Fruit fly (Drosophila melanogaster): ENCODE measurements around the gene CG13926.

Gene CG13926

DNA sequence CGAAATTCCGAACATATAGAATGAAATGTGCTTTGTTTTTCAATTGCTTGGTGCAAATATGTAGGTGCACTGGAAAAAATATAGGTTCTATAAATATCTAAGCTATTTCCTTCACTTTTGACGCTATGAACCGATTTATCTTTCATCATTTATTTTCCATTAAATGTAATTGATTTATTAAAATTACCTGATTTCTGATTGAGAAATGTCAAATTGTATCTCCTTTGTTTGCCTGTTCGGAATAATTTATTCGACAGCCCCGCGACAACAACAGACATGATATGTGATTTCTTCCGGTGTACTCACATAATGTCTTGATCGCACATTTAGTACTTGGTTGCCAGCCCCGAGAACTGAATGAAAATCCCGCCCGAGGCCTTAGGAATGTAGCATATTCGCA is 8.3 kb downstream of the CG13926 start (continued):
- TF ChIP-seq H15 (GFP tag; IDR thresholded peaks at IDR 0.05) (peak; percentile 43; the same call in 1 of the 3 replicates), ATbp (GFP tag; optimal IDR thresholded peaks at IDR 0.05) (no peak), fu2 (GFP tag; optimal IDR thresholded peaks at IDR 0.05) (peak; percentile 16), CG13624 (GFP tag; optimal IDR thresholded peaks at IDR 0.05) (peak; percentile 29), Nf-YB (GFP tag; optimal IDR thresholded peaks at IDR 0.05) (no peak), Lim3 (GFP tag; IDR thresholded peaks at IDR 0.05) (no peak), gfzf (GFP tag; optimal IDR thresholded peaks at IDR 0.05) (no peak), HLH4C (GFP tag; IDR thresholded peaks at IDR 0.05; ENCODE audit: partially characterized antibody) (no peak), CG7786 (GFP tag; optimal IDR thresholded peaks at IDR 0.05) (peak; percentile 29), CG2120 (GFP tag; optimal IDR thresholded peaks at IDR 0.05) (peak; percentile 75), al (GFP tag; IDR thresholded peaks at IDR 0.05) (peak; percentile 67), Asciz (GFP tag; optimal IDR thresholded peaks at IDR 0.05) (no peak), CG16863 (GFP tag; optimal IDR thresholded peaks at IDR 0.05) (peak; percentile 19), sug (tag; optimal IDR thresholded peaks at IDR 0.05) (no peak), row (GFP tag; IDR thresholded peaks at IDR 0.05) (peak; percentile 54), Myb (GFP tag; optimal IDR thresholded peaks at IDR 0.05) (no peak), CG17829 (tag; optimal IDR thresholded peaks at IDR 0.05) (no peak), ems (GFP tag; optimal IDR thresholded peaks at IDR 0.05) (no peak), CG5180 (GFP tag; optimal IDR thresholded peaks at IDR 0.05) (no peak), Fer3 (tag; optimal IDR thresholded peaks at IDR 0.05) (peak; percentile 42), bsh (GFP tag; optimal IDR thresholded peaks at IDR 0.05) (no peak), CG10565 (GFP tag; optimal IDR thresholded peaks at IDR 0.05) (no peak), CG32767 (GFP tag; IDR thresholded peaks at IDR 0.05) (no peak), ato (GFP tag; IDR thresholded peaks at IDR 0.05; ENCODE audit: partially characterized antibody) (no peak), Vsx1 (GFP tag; optimal IDR thresholded peaks at IDR 0.05) (no peak), stwl (tag; optimal IDR thresholded peaks at IDR 0.05) (no peak), corto (GFP tag; optimal IDR thresholded peaks at IDR 0.05) (no peak), MBD-R2 (GFP tag; IDR thresholded peaks at IDR 0.05) (no peak), CG10209 (GFP tag; optimal IDR thresholded peaks at IDR 0.05) (peak; percentile 34), pfk (GFP tag; optimal IDR thresholded peaks at IDR 0.05) (no peak), Ets65A (GFP tag) (peak; percentile 94), CG2875 (GFP tag; optimal IDR thresholded peaks at IDR 0.05) (no peak), CG7357 (GFP tag; IDR thresholded peaks at IDR 0.05) (0 out of 3 replicates have a peak, but pooled peaks have one; percentile 30), lilli (GFP tag; optimal IDR thresholded peaks at IDR 0.05) (peak; percentile 59), wek (GFP tag; optimal IDR thresholded peaks at IDR 0.05) (no peak), CkIIα-i1 (GFP tag; IDR thresholded peaks at IDR 0.05) (no peak), Rfx (GFP tag; IDR thresholded peaks at IDR 0.05) (peak; percentile 80), MESR4 (GFP tag; optimal IDR thresholded peaks at IDR 0.05) (no peak), CG16815 (GFP tag; optimal IDR thresholded peaks at IDR 0.05) (peak; percentile 14), sr (GFP tag; IDR thresholded peaks at IDR 0.05) (no peak), prd (optimal IDR thresholded peaks at IDR 0.05) (no peak), prd (GFP tag; IDR thresholded peaks at IDR 0.05) (peak; percentile 44; the same call in 1 of the 3 replicates), oc (tag; optimal IDR thresholded peaks at IDR 0.05) (no peak), mam (GFP tag; optimal IDR thresholded peaks at IDR 0.05) (peak; percentile 45), chn (GFP tag; optimal IDR thresholded peaks at IDR 0.05) (no peak), CG9609 (GFP tag; optimal IDR thresholded peaks at IDR 0.05) (no peak), sens (GFP tag) (no peak), Max (GFP tag; optimal IDR thresholded peaks at IDR 0.05) (no peak), CHES-1-like (GFP tag; optimal IDR thresholded peaks at IDR 0.05) (no peak), CG1792 (GFP tag; optimal IDR thresholded peaks at IDR 0.05) (no peak), sc (optimal IDR thresholded peaks at IDR 0.05) (no peak), sc (GFP tag; optimal IDR thresholded peaks at IDR 0.05) (no peak), yki (optimal IDR thresholded peaks at IDR 0.05) (no peak)
